Fruit fly (Drosophila melanogaster) whole organism: Measurements from ENCODE around the gene CG33648.

Experiments
- pan ChIP-seq: fragments of >200 bp; optimal IDR thresholded peaks from 2 replicates; lab custom pipeline; 2017
- psq ChIP-seq: fragments of >200 bp; optimal IDR thresholded peaks from 2 replicates; lab custom pipeline; 2017
- usp ChIP-seq: fragments of >200 bp; optimal IDR thresholded peaks from 2 replicates; lab custom pipeline; 2017; ENCODE audit warnings: missing biosample characterization, missing genetic modification characterization, mixed read lengths

DNA sequence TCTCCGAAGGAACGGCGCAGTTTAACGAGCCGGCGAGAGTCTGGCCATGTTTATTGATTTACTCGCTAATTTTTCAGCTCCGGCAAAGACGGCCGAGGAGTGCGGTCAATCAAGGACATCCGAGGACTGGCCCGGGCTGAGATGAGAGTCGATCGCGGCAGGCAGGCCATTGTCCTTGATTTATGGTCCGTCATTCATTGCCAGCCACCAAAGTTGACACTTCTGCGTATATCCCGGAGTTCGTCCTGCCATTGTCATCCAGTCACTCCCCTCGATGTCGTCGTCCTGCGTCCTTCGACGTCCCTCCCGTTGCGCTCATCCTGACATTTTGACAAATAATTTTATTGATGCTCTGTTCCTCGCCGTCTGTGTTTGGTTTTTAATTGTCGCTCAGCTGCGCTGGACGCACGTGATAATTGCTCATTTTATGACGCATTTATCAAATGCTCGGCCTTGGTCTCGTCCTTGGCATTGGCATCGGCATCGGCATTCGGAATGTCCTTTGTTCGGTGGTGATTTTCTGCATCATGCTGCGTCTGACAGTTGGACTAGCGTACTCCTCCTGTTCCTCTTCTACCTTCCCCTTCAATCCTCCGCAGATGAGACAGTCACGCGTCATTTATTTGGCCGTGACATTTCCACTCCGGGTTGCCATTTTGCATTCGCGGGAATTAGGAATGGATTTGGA, 37.9 kb upstream of the CG33648 start:
- no peak for TF ChIP-seq psq (lab: Kevin White, UChicago)
- no peak for TF ChIP-seq pan
- no peak for TF ChIP-seq usp (GFP tag; lab: Kevin White, UChicago)
